Fruit fly (Drosophila melanogaster) whole organism, embryonic: ENCODE data around the gene nmo.
A peak's percentile ranks its signal among the peaks of the same experiment; 100 is the strongest.

ENCODE experiments used
- Atf3 ChIP-seq: fragments of 200-800 bp; sonication (Bioruptor generic); optimal IDR thresholded peaks from 3 replicates; lab custom pipeline; 2016; ENCODE audit warnings: missing biosample characterization, missing genetic modification characterization
- Bdp1 ChIP-seq: fragments of 200-800 bp; sonication (Bioruptor generic); optimal IDR thresholded peaks from 3 replicates; lab custom pipeline; 2016; ENCODE audit warnings: missing biosample characterization, missing genetic modification characterization
- CG1024 ChIP-seq: fragments of 200-800 bp; sonication (Bioruptor generic); IDR thresholded peaks from 2 replicates; pipeline ENCODE4 v1.3.6; 2022; ENCODE audit warnings: missing biosample characterization, missing genetic modification characterization
- CG10366 ChIP-seq: fragments of 200-800 bp; sonication (Bioruptor generic); IDR thresholded peaks from 2 replicates; pipeline ENCODE4 v1.3.6; 2022; ENCODE audit warnings: missing biosample characterization, missing genetic modification characterization
- CG11560 ChIP-seq: fragments of 200-800 bp; sonication (Bioruptor generic); IDR thresholded peaks from 3 replicates; pipeline ENCODE4 v1.3.6; 2022; ENCODE audit warnings: missing biosample characterization, missing genetic modification characterization
- CG11695 ChIP-seq: fragments of 200-800 bp; sonication (Bioruptor generic); IDR thresholded peaks from 3 replicates; pipeline ENCODE4 v1.3.6; 2022; ENCODE audit warnings: missing biosample characterization, missing genetic modification characterization
- CG11723 ChIP-seq: fragments of 200-800 bp; sonication (Bioruptor generic); optimal IDR thresholded peaks from 2 replicates; lab custom pipeline; 2017; ENCODE audit warnings: missing biosample characterization, mild to moderate bottlenecking, missing genetic modification characterization
- CG12236 ChIP-seq: fragments of 200-800 bp; sonication (Bioruptor generic); optimal IDR thresholded peaks from 2 replicates; lab custom pipeline; 2016; ENCODE audit warnings: missing biosample characterization, missing genetic modification characterization
- CG14441 ChIP-seq: fragments of 200-800 bp; sonication (Bioruptor generic); IDR thresholded peaks from 2 replicates; pipeline ENCODE4 v1.3.6; 2022; ENCODE audit warnings: missing biosample characterization, missing genetic modification characterization
- CG14965 ChIP-seq: fragments of 200-800 bp; sonication (Bioruptor generic); optimal IDR thresholded peaks from 2 replicates; lab custom pipeline; 2016; ENCODE audit warnings: missing biosample characterization, missing genetic modification characterization, borderline replicate concordance
- CG1647 ChIP-seq: fragments of 200-800 bp; sonication (Bioruptor generic); optimal IDR thresholded peaks from 3 replicates; lab custom pipeline; 2016; ENCODE audit warnings: missing biosample characterization, missing genetic modification characterization
- CG16863 ChIP-seq: fragments of 200-800 bp; sonication (Bioruptor generic); optimal IDR thresholded peaks from 3 replicates; lab custom pipeline; 2016; ENCODE audit warnings: missing biosample characterization, missing genetic modification characterization
- CG30403 ChIP-seq: fragments of 200-800 bp; sonication (Bioruptor generic); optimal IDR thresholded peaks from 3 replicates; lab custom pipeline; 2016; ENCODE audit warnings: missing biosample characterization, missing genetic modification characterization
- CG34422 ChIP-seq: fragments of 200-800 bp; sonication (Bioruptor generic); IDR thresholded peaks from 3 replicates; pipeline ENCODE4 v1.3.6; 2022; ENCODE audit warnings: missing biosample characterization, missing genetic modification characterization
- CG3995 ChIP-seq: fragments of 200-800 bp; sonication (Bioruptor generic); optimal IDR thresholded peaks from 3 replicates; lab custom pipeline; 2016; ENCODE audit warnings: missing biosample characterization, missing genetic modification characterization
- CG4282 ChIP-seq: fragments of 200-800 bp; sonication (Bioruptor generic); optimal IDR thresholded peaks from 2 replicates; lab custom pipeline; 2016; ENCODE audit warnings: missing biosample characterization, missing genetic modification characterization
- CG4820 ChIP-seq: fragments of 200-800 bp; sonication (Bioruptor generic); optimal IDR thresholded peaks from 3 replicates; lab custom pipeline; 2016; ENCODE audit warnings: missing biosample characterization, missing genetic modification characterization
- CG5245 ChIP-seq: fragments of 200-800 bp; sonication (Bioruptor generic); optimal IDR thresholded peaks from 3 replicates; lab custom pipeline; 2016; ENCODE audit warnings: missing biosample characterization, missing genetic modification characterization
- CG6683 ChIP-seq: fragments of 200-800 bp; sonication (Bioruptor generic); optimal IDR thresholded peaks from 2 replicates; lab custom pipeline; 2017; ENCODE audit warnings: missing biosample characterization, mild to moderate bottlenecking, missing genetic modification characterization, missing genetic modification reagents
- CG7839 ChIP-seq: fragments of 200-800 bp; sonication (Bioruptor generic); optimal IDR thresholded peaks from 3 replicates; lab custom pipeline; 2018; ENCODE audit warnings: missing biosample characterization, mild to moderate bottlenecking, missing genetic modification characterization, moderate library complexity
- CG8765 ChIP-seq: fragments of 200-800 bp; sonication (Bioruptor generic); IDR thresholded peaks from 2 replicates; pipeline ENCODE4 v1.3.6; 2022; ENCODE audit warnings: missing biosample characterization, missing genetic modification characterization
- CG9797 ChIP-seq: fragments of 200-800 bp; sonication (Bioruptor generic); optimal IDR thresholded peaks from 3 replicates; lab custom pipeline; 2018; ENCODE audit warnings: missing biosample characterization, mild to moderate bottlenecking, missing genetic modification characterization
- CG9817 ChIP-seq: fragments of 200-800 bp; sonication (Bioruptor generic); optimal IDR thresholded peaks from 2 replicates; lab custom pipeline; 2018; ENCODE audit warnings: missing biosample characterization, mild to moderate bottlenecking, missing genetic modification characterization, moderate library complexity
- CoRest ChIP-seq: fragments of 200-800 bp; sonication (Bioruptor generic); optimal IDR thresholded peaks from 3 replicates; lab custom pipeline; 2018; ENCODE audit warnings: missing biosample characterization, mild to moderate bottlenecking, missing genetic modification characterization, moderate library complexity
- Doc2 ChIP-seq: fragments of 200-800 bp; sonication (Bioruptor generic); IDR thresholded peaks from 2 replicates; pipeline ENCODE4 v1.3.6; 2022; ENCODE audit warnings: missing biosample characterization, missing genetic modification characterization
- Ets97D ChIP-seq: fragments of 200-800 bp; sonication (Bioruptor generic); optimal IDR thresholded peaks from 3 replicates; lab custom pipeline; 2016; ENCODE audit warnings: missing biosample characterization, missing genetic modification characterization
- Fer2 ChIP-seq: fragments of 200-800 bp; sonication (Bioruptor generic); optimal IDR thresholded peaks from 2 replicates; lab custom pipeline; 2018; ENCODE audit warnings: missing biosample characterization, mild to moderate bottlenecking, missing genetic modification characterization, moderate library complexity
- GATAe ChIP-seq: fragments of 200-800 bp; sonication (Bioruptor generic); conservative IDR thresholded peaks from 2 replicates; pipeline ENCODE4 v1.3.6; 2022; ENCODE audit warnings: missing biosample characterization, missing genetic modification characterization
- Hsf ChIP-seq: fragments of 200-800 bp; sonication (Bioruptor generic); optimal IDR thresholded peaks from 3 replicates; lab custom pipeline; 2016; ENCODE audit warnings: missing biosample characterization, missing genetic modification characterization
- Nf-YB ChIP-seq: fragments of 200-800 bp; sonication (Bioruptor generic); optimal IDR thresholded peaks from 3 replicates; lab custom pipeline; 2019; ENCODE audit warnings: missing biosample characterization, mild to moderate bottlenecking, missing genetic modification characterization, moderate library complexity
- Ravus ChIP-seq: fragments of 200-800 bp; sonication (Bioruptor generic); IDR thresholded peaks from 2 replicates; pipeline ENCODE4 v1.3.6; 2022; ENCODE audit warnings: missing biosample characterization, missing genetic modification characterization
- Rx ChIP-seq: fragments of 200-800 bp; sonication (Bioruptor generic); IDR thresholded peaks from 2 replicates; pipeline ENCODE4 v1.3.6; 2022; ENCODE audit warnings: missing biosample characterization, missing genetic modification characterization
- Spps ChIP-seq: fragments of 200-800 bp; sonication (Bioruptor generic); optimal IDR thresholded peaks from 2 replicates; lab custom pipeline; 2018; ENCODE audit warnings: missing biosample characterization, mild to moderate bottlenecking, missing genetic modification characterization
- Vsx1 ChIP-seq: fragments of 200-800 bp; sonication (Bioruptor generic); optimal IDR thresholded peaks from 2 replicates; lab custom pipeline; 2017; ENCODE audit warnings: missing biosample characterization, mild to moderate bottlenecking, missing genetic modification characterization, missing genetic modification reagents
- ara ChIP-seq: fragments of 200-800 bp; sonication (Bioruptor generic); IDR thresholded peaks from 2 replicates; pipeline ENCODE4 v1.3.6; 2022; ENCODE audit warnings: missing biosample characterization, missing genetic modification characterization
- az2 ChIP-seq: fragments of 200-800 bp; sonication (Bioruptor generic); optimal IDR thresholded peaks from 3 replicates; lab custom pipeline; 2016; ENCODE audit warnings: missing biosample characterization, missing genetic modification characterization
- croc ChIP-seq: fragments of 200-800 bp; sonication (Bioruptor generic); conservative IDR thresholded peaks from 3 replicates; pipeline ENCODE4 v1.3.6; 2022; ENCODE audit warnings: missing biosample characterization, missing genetic modification characterization
- crp ChIP-seq, 2 experiments: fragments of 200-800 bp; sonication (Bioruptor generic); optimal IDR thresholded peaks; 2 replicates in 1 of 2; 3 replicates in 1 of 2; lab custom pipeline; 2017; ENCODE audit warnings: missing biosample characterization in 2 of 2, missing genetic modification characterization in 2 of 2, mild to moderate bottlenecking in 1 of 2, moderate library complexity in 1 of 2
- dmrt99B ChIP-seq: fragments of 200-800 bp; sonication (Bioruptor generic); optimal IDR thresholded peaks from 2 replicates; lab custom pipeline; 2018; ENCODE audit warnings: missing biosample characterization, mild to moderate bottlenecking, missing genetic modification characterization, moderate library complexity
- gsb-n ChIP-seq: fragments of 200-800 bp; sonication (Bioruptor generic); optimal IDR thresholded peaks from 3 replicates; lab custom pipeline; 2018; ENCODE audit warnings: missing biosample characterization, mild to moderate bottlenecking, missing genetic modification characterization
- nmo ChIP-seq: fragments of 200-800 bp; sonication (Bioruptor generic); optimal IDR thresholded peaks from 2 replicates; lab custom pipeline; 2018; ENCODE audit warnings: missing biosample characterization, mild to moderate bottlenecking, missing genetic modification characterization, moderate library complexity
- pnt ChIP-seq: fragments of 200-800 bp; sonication (Bioruptor generic); optimal IDR thresholded peaks from 3 replicates; lab custom pipeline; 2016; ENCODE audit warnings: missing biosample characterization, missing genetic modification characterization
- psq ChIP-seq: fragments of 200-800 bp; sonication (Bioruptor generic); optimal IDR thresholded peaks from 2 replicates; lab custom pipeline; 2017; ENCODE audit warnings: missing biosample characterization, missing genetic modification characterization
- ro ChIP-seq: fragments of 200-800 bp; sonication (Bioruptor generic); IDR thresholded peaks from 2 replicates; pipeline ENCODE4 v1.3.6; 2022; ENCODE audit warnings: missing biosample characterization, missing genetic modification characterization
- sim ChIP-seq: fragments of 200-800 bp; sonication (Bioruptor generic); IDR thresholded peaks from 2 replicates; pipeline ENCODE4 v1.3.6; 2022; ENCODE audit warnings: missing biosample characterization, missing genetic modification characterization
- sima ChIP-seq: fragments of 200-800 bp; sonication (Bioruptor generic); optimal IDR thresholded peaks from 2 replicates; lab custom pipeline; 2016; ENCODE audit warnings: missing biosample characterization, missing genetic modification characterization
- unpg ChIP-seq: fragments of 200-800 bp; sonication (Bioruptor generic); optimal IDR thresholded peaks from 3 replicates; lab custom pipeline; 2018; ENCODE audit warnings: missing biosample characterization, mild to moderate bottlenecking, missing genetic modification characterization, moderate library complexity
- wor ChIP-seq: fragments of 200-800 bp; sonication (Bioruptor generic); IDR thresholded peaks from 2 replicates; pipeline ENCODE4 v1.3.6; 2022; ENCODE audit warnings: missing biosample characterization, missing genetic modification characterization

The nmo gene

DNA sequence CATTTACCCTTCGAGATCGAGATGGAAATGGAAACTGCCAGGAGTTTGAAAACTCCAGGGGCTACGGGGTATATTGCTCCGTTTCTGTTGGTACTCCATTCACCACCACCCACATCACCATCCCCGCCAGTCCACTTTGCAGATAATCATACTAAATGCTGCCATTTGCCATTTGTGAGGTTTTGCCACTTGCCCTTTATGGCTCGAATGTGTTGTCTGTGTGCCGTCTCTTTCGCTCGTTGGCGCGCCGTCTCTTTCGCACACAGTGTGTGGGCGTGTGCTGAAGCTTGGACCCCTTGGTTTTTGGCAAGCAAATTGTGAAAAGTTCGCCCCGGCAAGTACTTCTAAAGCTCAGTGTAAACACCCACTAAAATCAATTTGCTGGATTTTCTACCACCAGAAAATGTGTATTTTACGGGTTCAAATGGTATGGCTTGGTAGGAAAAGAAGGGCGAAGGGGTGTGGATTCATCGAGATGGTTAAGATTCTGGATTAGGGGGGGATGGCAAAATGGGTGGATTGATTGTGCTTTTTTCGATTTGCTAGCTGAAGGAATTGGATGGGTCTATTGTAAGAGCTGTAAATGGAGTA is 20.2 kb upstream of the nmo start (continued):
- TF ChIP-seq CG5245 (GFP tag; lab: Kevin White, UChicago) (no peak), Spps (tag; lab: Kevin White, UChicago) (no peak), CG4820 (no peak), CG30403 (GFP tag; lab: Kevin White, UChicago) (no peak), Nf-YB (peak; percentile 90), unpg (GFP tag; lab: Kevin White, UChicago) (no peak)

DNA sequence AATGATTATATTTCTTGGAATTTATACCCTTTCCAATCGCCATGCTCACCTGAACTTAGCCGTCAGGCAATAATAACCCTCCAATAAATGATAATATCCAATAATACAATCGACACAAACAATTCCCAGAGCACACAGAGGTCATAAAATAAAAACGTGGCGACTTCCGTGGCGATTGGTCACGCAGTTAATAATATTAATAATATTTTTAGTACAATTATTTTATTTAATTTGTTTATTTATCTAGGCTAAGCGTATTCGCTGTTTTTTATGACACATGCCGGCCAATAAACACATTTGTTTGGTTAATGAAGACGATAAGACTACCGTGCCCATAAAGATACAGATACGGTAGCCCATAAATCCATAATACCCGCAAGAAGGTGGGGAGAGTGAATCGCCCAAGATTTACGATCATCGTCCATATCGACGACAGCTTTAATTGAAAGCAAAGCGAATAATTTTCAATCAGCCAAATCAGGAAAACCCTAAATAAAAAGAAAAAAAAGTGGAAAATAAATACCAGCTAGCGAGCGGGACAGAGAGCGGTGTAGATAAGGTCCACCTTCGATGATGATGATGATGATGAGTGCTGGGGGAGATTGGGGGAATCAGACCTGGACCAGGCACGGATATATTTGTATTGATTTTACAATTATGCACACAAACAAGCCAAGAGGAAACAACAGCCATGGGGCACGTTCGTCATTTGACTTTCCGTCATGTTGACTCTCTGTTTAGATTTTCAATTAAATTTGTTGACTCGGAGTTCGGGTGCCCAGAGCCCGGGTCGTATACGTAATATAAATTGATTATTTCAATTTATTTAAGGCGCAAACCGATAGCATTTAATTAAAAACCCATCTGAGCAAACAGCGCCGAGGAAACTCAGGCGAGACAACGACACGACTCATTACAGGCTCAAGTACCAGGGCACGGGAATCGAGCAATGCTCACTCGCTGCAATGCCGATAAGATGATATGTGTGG is 17.8 kb upstream of the nmo start:
- TF ChIP-seq ro (GFP tag; lab: Robert Waterston, UW) (no peak), CG11560 (no peak), Fer2 (tag; lab: Kevin White, UChicago) (no peak), sim (0 out of 2 replicates have a peak, but pooled peaks have one; percentile 45), CG1024 (no peak), wor (no peak), CG14441 (no peak), Atf3 (GFP tag; lab: Kevin White, UChicago) (no peak), dmrt99B (tag; lab: Kevin White, UChicago) (no peak), CG34422 (GFP tag; lab: Robert Waterston, UW) (no peak), ara (GFP tag; lab: Robert Waterston, UW) (no peak), sima (GFP tag; lab: Kevin White, UChicago) (no peak), az2 (GFP tag; lab: Kevin White, UChicago) (no peak), GATAe (no peak), Vsx1 (peak; percentile 66), CG9817 (tag; lab: Kevin White, UChicago) (no peak), CG3995 (GFP tag; lab: Kevin White, UChicago) (no peak), CG12236 (GFP tag; lab: Kevin White, UChicago) (no peak), croc (GFP tag; lab: Robert Waterston, UW) (no peak), pnt (GFP tag; lab: Kevin White, UChicago) (no peak), CG9797 (no peak), CG10366 (no peak), psq (no peak), Doc2 (no peak), CoRest (tag; lab: Kevin White, UChicago) (no peak), CG1647 (GFP tag; lab: Kevin White, UChicago) (no peak), Rx (no peak), gsb-n (tag; lab: Kevin White, UChicago) (no peak), CG11723 (GFP tag; lab: Kevin White, UChicago) (peak; percentile 27), CG8765 (GFP tag; lab: Robert Waterston, UW) (no peak), Ravus (GFP tag; lab: Robert Waterston, UW) (no peak), Bdp1 (GFP tag; lab: Kevin White, UChicago) (no peak), CG4282 (GFP tag; lab: Kevin White, UChicago) (no peak), Hsf (GFP tag; lab: Kevin White, UChicago) (no peak), CG16863 (GFP tag; lab: Kevin White, UChicago) (peak; percentile 7), nmo (no peak), CG7839 (tag; lab: Kevin White, UChicago) (no peak), crp (GFP tag; optimal IDR thresholded peaks at IDR 0.05; lab: Kevin White, UChicago) (no peak), Ets97D (GFP tag; lab: Kevin White, UChicago) (no peak), CG14965 (no peak), CG6683 (GFP tag; lab: Kevin White, UChicago) (no peak), CG11695 (no peak)
